Fruit fly (Drosophila melanogaster) whole organism, embryonic: Measurements from ENCODE around the gene JMJD4.
A peak's percentile ranks its signal among the peaks of the same experiment; 100 is the strongest.

Experiments
- ATbp ChIP-seq: fragments of 200-800 bp; sonication (Bioruptor generic); optimal IDR thresholded peaks from 2 replicates; lab custom pipeline; 2017; ENCODE audit warnings: missing biosample characterization, mild to moderate bottlenecking, missing genetic modification characterization, missing genetic modification reagents
- Ada2b ChIP-seq: fragments of 200-800 bp; sonication (Bioruptor generic); IDR thresholded peaks from 2 replicates; pipeline ENCODE4 v1.3.6; 2022; ENCODE audit warnings: missing biosample characterization, missing genetic modification characterization
- CG10209 ChIP-seq: fragments of 200-800 bp; sonication (Bioruptor generic); optimal IDR thresholded peaks from 3 replicates; lab custom pipeline; 2017; ENCODE audit warnings: missing biosample characterization, mild to moderate bottlenecking, missing genetic modification characterization, missing genetic modification reagents
- CG10431 ChIP-seq: fragments of 200-800 bp; sonication (Bioruptor generic); optimal IDR thresholded peaks from 3 replicates; lab custom pipeline; 2018; ENCODE audit warnings: missing biosample characterization, mild to moderate bottlenecking, missing genetic modification characterization
- CG11504 ChIP-seq: fragments of 200-800 bp; sonication (Bioruptor generic); optimal IDR thresholded peaks from 3 replicates; lab custom pipeline; 2019; ENCODE audit warnings: missing biosample characterization, mild to moderate bottlenecking, missing genetic modification characterization, moderate library complexity
- CG12769 ChIP-seq: fragments of 200-800 bp; sonication (Bioruptor generic); optimal IDR thresholded peaks from 2 replicates; lab custom pipeline; 2019; ENCODE audit warnings: missing biosample characterization, mild to moderate bottlenecking, missing genetic modification characterization, moderate library complexity
- CG15269 ChIP-seq: fragments of 200-800 bp; sonication (Bioruptor generic); optimal IDR thresholded peaks from 2 replicates; lab custom pipeline; 2018; ENCODE audit warnings: missing biosample characterization, mild to moderate bottlenecking, missing genetic modification characterization, moderate library complexity
- CG17186 ChIP-seq: fragments of 200-800 bp; sonication (Bioruptor generic); optimal IDR thresholded peaks from 3 replicates; lab custom pipeline; 2017; ENCODE audit warnings: missing biosample characterization, missing genetic modification reagents, missing genetic modification characterization
- CG17385 ChIP-seq: fragments of 200-800 bp; sonication (Bioruptor generic); optimal IDR thresholded peaks from 3 replicates; lab custom pipeline; 2018; ENCODE audit warnings: missing biosample characterization, mild to moderate bottlenecking, missing genetic modification characterization
- CG18011 ChIP-seq: fragments of 200-800 bp; sonication (Bioruptor generic); optimal IDR thresholded peaks from 2 replicates; lab custom pipeline; 2017; ENCODE audit warnings: missing biosample characterization, missing genetic modification characterization, mild to moderate bottlenecking, moderate library complexity, missing genotype
- CG18599 ChIP-seq: fragments of 200-800 bp; sonication (Bioruptor generic); optimal IDR thresholded peaks from 3 replicates; lab custom pipeline; 2017; ENCODE audit warnings: missing biosample characterization, missing genetic modification characterization, mild to moderate bottlenecking, moderate library complexity, missing genetic modification reagents
- CG2120 ChIP-seq: fragments of 200-800 bp; sonication (Bioruptor generic); optimal IDR thresholded peaks from 3 replicates; lab custom pipeline; 2016; ENCODE audit warnings: missing biosample characterization, missing genetic modification characterization
- CG33557 ChIP-seq: fragments of 200-800 bp; sonication (Bioruptor generic); optimal IDR thresholded peaks from 2 replicates; lab custom pipeline; 2019; ENCODE audit warnings: missing biosample characterization, mild to moderate bottlenecking, missing genetic modification characterization, moderate library complexity
- CG34422 ChIP-seq: fragments of 200-800 bp; sonication (Bioruptor generic); IDR thresholded peaks from 3 replicates; pipeline ENCODE4 v1.3.6; 2022; ENCODE audit warnings: missing biosample characterization, missing genetic modification characterization
- CG4282 ChIP-seq: fragments of 200-800 bp; sonication (Bioruptor generic); optimal IDR thresholded peaks from 2 replicates; lab custom pipeline; 2016; ENCODE audit warnings: missing biosample characterization, missing genetic modification characterization
- CG43689 ChIP-seq: fragments of 200-800 bp; sonication (Bioruptor generic); IDR thresholded peaks from 2 replicates; pipeline ENCODE4 v1.3.6; 2022; ENCODE audit warnings: missing biosample characterization, missing genetic modification characterization
- CG4424 ChIP-seq: fragments of 200-800 bp; sonication (Bioruptor generic); optimal IDR thresholded peaks from 3 replicates; lab custom pipeline; 2016; ENCODE audit warnings: missing biosample characterization, missing genetic modification characterization
- CG4820 ChIP-seq: fragments of 200-800 bp; sonication (Bioruptor generic); optimal IDR thresholded peaks from 3 replicates; lab custom pipeline; 2016; ENCODE audit warnings: missing biosample characterization, missing genetic modification characterization
- CG6175 ChIP-seq: fragments of 200-800 bp; sonication (Bioruptor generic); IDR thresholded peaks from 3 replicates; pipeline ENCODE4 v1.3.6; 2022; ENCODE audit warnings: missing biosample characterization, missing genetic modification characterization
- CG7556 ChIP-seq: fragments of 200-800 bp; sonication (Bioruptor generic); optimal IDR thresholded peaks from 2 replicates; lab custom pipeline; 2017; ENCODE audit warnings: missing biosample characterization, mild to moderate bottlenecking, missing genetic modification characterization
- Dbx ChIP-seq: fragments of 200-800 bp; sonication (Bioruptor generic); IDR thresholded peaks from 3 replicates; pipeline ENCODE4 v1.3.6; 2022; ENCODE audit warnings: missing biosample characterization, missing genetic modification characterization
- Dip3 ChIP-seq: fragments of 200-800 bp; sonication (Bioruptor generic); optimal IDR thresholded peaks from 3 replicates; lab custom pipeline; 2016; ENCODE audit warnings: missing biosample characterization, missing genetic modification characterization
- E2f1 ChIP-seq: fragments of 200-800 bp; sonication (Bioruptor generic); IDR thresholded peaks from 2 replicates; pipeline ENCODE4 v1.3.6; 2022; ENCODE audit warnings: missing biosample characterization, missing genetic modification characterization
- Fer1 ChIP-seq: fragments of 200-800 bp; sonication (Bioruptor generic); optimal IDR thresholded peaks from 2 replicates; lab custom pipeline; 2017; ENCODE audit warnings: missing biosample characterization, mild to moderate bottlenecking, missing genetic modification characterization
- Hmr ChIP-seq: fragments of 200-800 bp; sonication (Bioruptor generic); optimal IDR thresholded peaks from 3 replicates; lab custom pipeline; 2017; ENCODE audit warnings: mild to moderate bottlenecking, missing biosample characterization, missing genetic modification reagents, missing genetic modification characterization
- Hr39 ChIP-seq: fragments of >200 bp; optimal IDR thresholded peaks from 2 replicates; lab custom pipeline; 2017
- Hr51 ChIP-seq, 2 experiments: fragments of 200-800 bp; sonication (Bioruptor generic); optimal IDR thresholded peaks; 2 replicates in 1 of 2; 3 replicates in 1 of 2; lab custom pipeline; 2016 to 2018; ENCODE audit warnings: missing biosample characterization in 2 of 2, missing genetic modification characterization in 2 of 2, mild to moderate bottlenecking in 1 of 2, moderate library complexity in 1 of 2
- Hsf ChIP-seq: fragments of 200-800 bp; sonication (Bioruptor generic); optimal IDR thresholded peaks from 3 replicates; lab custom pipeline; 2016; ENCODE audit warnings: missing biosample characterization, missing genetic modification characterization
- Meics ChIP-seq: fragments of 200-800 bp; sonication (Bioruptor generic); optimal IDR thresholded peaks from 2 replicates; lab custom pipeline; 2017; ENCODE audit warnings: missing biosample characterization, mild to moderate bottlenecking, missing genetic modification characterization
- Nf-YC ChIP-seq: fragments of 200-800 bp; optimal IDR thresholded peaks from 3 replicates; lab custom pipeline; 2019; ENCODE audit warnings: missing biosample characterization, mild to moderate bottlenecking, missing genetic modification characterization, moderate library complexity
- Oli ChIP-seq: fragments of 200-800 bp; sonication (Bioruptor generic); optimal IDR thresholded peaks from 2 replicates; lab custom pipeline; 2018; ENCODE audit warnings: missing biosample characterization, mild to moderate bottlenecking, missing genetic modification characterization, moderate library complexity
- Pdp1 ChIP-seq, 2 experiments: fragments of 200-800 bp; sonication (Bioruptor generic); optimal IDR thresholded peaks; 3 replicates each; lab custom pipeline; 2016; ENCODE audit warnings: missing biosample characterization in 2 of 2, missing genetic modification characterization in 2 of 2, mild to moderate bottlenecking in 1 of 2, moderate library complexity in 1 of 2
- Ptx1 ChIP-seq: fragments of 200-800 bp; sonication (Bioruptor generic); IDR thresholded peaks from 2 replicates; pipeline ENCODE4 v1.3.6; 2022; ENCODE audit warnings: missing biosample characterization, missing genetic modification characterization
- Ssrp ChIP-seq: fragments of 200-800 bp; sonication (Bioruptor generic); optimal IDR thresholded peaks from 2 replicates; lab custom pipeline; 2018; ENCODE audit warnings: missing biosample characterization, mild to moderate bottlenecking, missing genetic modification characterization, moderate library complexity
- Xbp1 ChIP-seq: fragments of 200-800 bp; sonication (Bioruptor generic); optimal IDR thresholded peaks from 3 replicates; lab custom pipeline; 2016; ENCODE audit warnings: missing biosample characterization, mild to moderate bottlenecking, missing genetic modification characterization
- dmrt99B ChIP-seq: fragments of 200-800 bp; sonication (Bioruptor generic); optimal IDR thresholded peaks from 2 replicates; lab custom pipeline; 2018; ENCODE audit warnings: missing biosample characterization, mild to moderate bottlenecking, missing genetic modification characterization, moderate library complexity
- dpn ChIP-seq, 2 experiments: fragments of 200-800 bp; sonication (Bioruptor generic); optimal IDR thresholded peaks; 3 replicates each; lab custom pipeline; 2016; ENCODE audit warnings: missing biosample characterization in 2 of 2, missing genetic modification characterization in 2 of 2
- dysf ChIP-seq: fragments of 200-800 bp; sonication (Bioruptor generic); IDR thresholded peaks from 3 replicates; pipeline ENCODE4 v1.3.6; 2022; ENCODE audit warnings: missing biosample characterization, missing genetic modification characterization
- gem ChIP-seq: fragments of 200-800 bp; sonication (Bioruptor generic); optimal IDR thresholded peaks from 2 replicates; lab custom pipeline; 2019; ENCODE audit warnings: missing biosample characterization, mild to moderate bottlenecking, missing genetic modification characterization, moderate library complexity
- ind ChIP-seq: fragments of 200-800 bp; sonication (Bioruptor generic); optimal IDR thresholded peaks from 3 replicates; lab custom pipeline; 2016; ENCODE audit warnings: missing biosample characterization, missing genetic modification characterization
- jing ChIP-seq: fragments of 200-800 bp; sonication (Bioruptor generic); optimal IDR thresholded peaks from 2 replicates; lab custom pipeline; 2018; ENCODE audit warnings: missing biosample characterization, mild to moderate bottlenecking, missing genetic modification characterization
- lilli ChIP-seq: fragments of 200-800 bp; sonication (Bioruptor generic); optimal IDR thresholded peaks from 3 replicates; lab custom pipeline; 2016; ENCODE audit warnings: missing biosample characterization, missing genetic modification characterization
- lmd ChIP-seq: fragments of 200-800 bp; sonication (Bioruptor generic); IDR thresholded peaks from 2 replicates; pipeline ENCODE4 v1.3.6; 2022; ENCODE audit warnings: missing biosample characterization, missing genetic modification characterization
- mirr ChIP-seq: fragments of 200-800 bp; sonication (Bioruptor generic); optimal IDR thresholded peaks from 3 replicates; lab custom pipeline; 2018; ENCODE audit warnings: missing biosample characterization, mild to moderate bottlenecking, missing genetic modification characterization
- pan ChIP-seq, 4 experiments: fragments of >200 bp in 3 of 4; fragments of 200-800 bp in 1 of 4; sonication (Bioruptor generic) in 1 of 4; optimal IDR thresholded peaks in 3 of 4; IDR thresholded peaks in 1 of 4; 2 replicates each; pipeline versions ENCODE4 v1.3.6 to Lab custom; 2017 to 2022; ENCODE audit warnings: missing biosample characterization in 2 of 4, missing genetic modification characterization in 2 of 4, mixed read lengths in 1 of 4
- pnt ChIP-seq: fragments of 200-800 bp; sonication (Bioruptor generic); optimal IDR thresholded peaks from 3 replicates; lab custom pipeline; 2016; ENCODE audit warnings: missing biosample characterization, missing genetic modification characterization
- row ChIP-seq: fragments of 200-800 bp; sonication (Bioruptor generic); IDR thresholded peaks from 3 replicates; pipeline ENCODE4 v1.3.6; 2022; ENCODE audit warnings: missing biosample characterization, missing genetic modification characterization
- ttk ChIP-seq: fragments of 200-800 bp; sonication (Bioruptor generic); IDR thresholded peaks from 2 replicates; pipeline ENCODE4 v2.1.2; 2022; ENCODE audit warnings: missing biosample characterization, missing genetic modification characterization
- wdn ChIP-seq: fragments of 200-800 bp; sonication (Bioruptor generic); IDR thresholded peaks from 2 replicates; pipeline ENCODE4 v1.3.6; 2022; ENCODE audit warnings: missing biosample characterization, missing genetic modification characterization

JMJD4 gene

dm6 chr2L:18186695-18187094 is 27.6 kb upstream of the JMJD4 start (continued):
- peak; percentile 0 for TF ChIP-seq CG7556 (GFP tag; lab: Kevin White, UChicago)
- TF ChIP-seq CG18011 (GFP tag; lab: Kevin White, UChicago) = no peak
- 0 out of 2 replicates have a peak, but pooled peaks have one; percentile 22 for TF ChIP-seq wdn (GFP tag; lab: Robert Waterston, UW)
- peak; percentile 21 for TF ChIP-seq CG4424
- TF ChIP-seq Dip3 (GFP tag; lab: Kevin White, UChicago) = no peak
- TF ChIP-seq CG2120 (GFP tag; lab: Kevin White, UChicago) = peak; percentile 46
- peak; percentile 33 for TF ChIP-seq Hmr (GFP tag; lab: Kevin White, UChicago)
- 0 out of 3 replicates have a peak, but pooled peaks have one; percentile 29 for TF ChIP-seq Dbx (GFP tag; lab: Robert Waterston, UW)
- TF ChIP-seq lilli (GFP tag; lab: Kevin White, UChicago) = peak; percentile 17
- peak; percentile 1 for TF ChIP-seq CG17385
- TF ChIP-seq Oli (tag; lab: Kevin White, UChicago) = peak; percentile 19
- TF ChIP-seq CG18599 = peak; percentile 68
- TF ChIP-seq CG11504 = peak; percentile 53
- TF ChIP-seq CG10209 = peak; percentile 1
- no peak for TF ChIP-seq CG17186 (GFP tag; lab: Kevin White, UChicago)
- TF ChIP-seq ind (GFP tag; lab: Kevin White, UChicago) = peak; percentile 19
- no peak for TF ChIP-seq Ssrp (tag; lab: Kevin White, UChicago)
- TF ChIP-seq Hr39 (lab: Kevin White, UChicago) = no peak
- peak; percentile 38 for TF ChIP-seq dmrt99B (tag; lab: Kevin White, UChicago)
- TF ChIP-seq CG43689 (GFP tag; lab: Robert Waterston, UW) = no peak
- TF ChIP-seq lmd = peak; percentile 21; the same call in 1 of the 2 replicates
- TF ChIP-seq Ptx1 = peak; percentile 42
- 0 out of 2 replicates have a peak, but pooled peaks have one; percentile 10 for TF ChIP-seq ttk (GFP tag; lab: Robert Waterston, UW)
- no peak for TF ChIP-seq CG4282 (GFP tag; lab: Kevin White, UChicago)
- TF ChIP-seq Nf-YC (tag; lab: Kevin White, UChicago) = no peak
- TF ChIP-seq gem = peak; percentile 54
- TF ChIP-seq CG10431 = no peak
- peak; percentile 9 for TF ChIP-seq Xbp1
- 0 out of 2 replicates have a peak, but pooled peaks have one; percentile 9 for TF ChIP-seq E2f1
- 0 out of 3 replicates have a peak, but pooled peaks have one; percentile 36 for TF ChIP-seq dysf
- peak; percentile 53 for TF ChIP-seq CG12769 (tag; lab: Kevin White, UChicago)
- peak; percentile 8 for TF ChIP-seq CG4820 (GFP tag; lab: Kevin White, UChicago)
- peak; percentile 14 for TF ChIP-seq ATbp (GFP tag; lab: Kevin White, UChicago)
- peak; percentile 15 for TF ChIP-seq pnt (GFP tag; lab: Kevin White, UChicago)
- TF ChIP-seq row (GFP tag; lab: Robert Waterston, UW) = peak; percentile 50; the same call in 2 of the 3 replicates
- no peak for TF ChIP-seq CG33557
- peak in 1 of 2 experiments; percentile 20 for TF ChIP-seq Pdp1 (GFP tag; optimal IDR thresholded peaks at IDR 0.05; lab: Kevin White, UChicago)
- TF ChIP-seq Hsf = peak; percentile 16
- peak in 1 of 2 experiments; percentile 27 for TF ChIP-seq Hr51 (GFP tag; optimal IDR thresholded peaks at IDR 0.05; lab: Kevin White, UChicago)
- no peak for TF ChIP-seq CG6175
- TF ChIP-seq Ada2b (GFP tag; lab: Robert Waterston, UW) = peak; percentile 31; the same call in 1 of the 2 replicates
- peak in 1 of 2 experiments; percentile 0 for TF ChIP-seq dpn (GFP tag; optimal IDR thresholded peaks at IDR 0.05; lab: Kevin White, UChicago)
- TF ChIP-seq CG34422 (GFP tag; lab: Robert Waterston, UW) = 0 out of 3 replicates have a peak, but pooled peaks have one; percentile 22
- no peak for TF ChIP-seq Fer1 (GFP tag; lab: Kevin White, UChicago)
- TF ChIP-seq Meics = peak; percentile 29
- no peak for TF ChIP-seq mirr (GFP tag; lab: Kevin White, UChicago)
- peak; percentile 27 for TF ChIP-seq CG15269 (tag; lab: Kevin White, UChicago)
- no peak for TF ChIP-seq pan (optimal IDR thresholded peaks at IDR 0.05; lab: Kevin White, UChicago)
- TF ChIP-seq pan (GFP tag; optimal IDR thresholded peaks at IDR 0.05 in 1 of 2, IDR thresholded peaks at IDR 0.05 in 1 of 2) = peak in 1 of 2 experiments; percentile 40
- peak; percentile 4 for TF ChIP-seq jing (GFP tag; lab: Kevin White, UChicago)
